Fruit fly (Drosophila melanogaster) whole organism, embryonic: ENCODE results near the gene Snr1.

Source experiments
- Ada2b ChIP-seq: fragments of 200-800 bp; sonication (Bioruptor generic); IDR thresholded peaks from 2 replicates; pipeline ENCODE4 v1.3.6; 2022; ENCODE audit warnings: missing biosample characterization, missing genetic modification characterization
- CG10462 ChIP-seq: fragments of 200-800 bp; sonication (Bioruptor generic); optimal IDR thresholded peaks from 2 replicates; lab custom pipeline; 2016; ENCODE audit warnings: missing biosample characterization, missing genetic modification characterization
- CG12391 ChIP-seq: fragments of 200-800 bp; sonication (Bioruptor generic); optimal IDR thresholded peaks from 3 replicates; lab custom pipeline; 2018; ENCODE audit warnings: missing biosample characterization, mild to moderate bottlenecking, missing genetic modification characterization, moderate library complexity
- CG12769 ChIP-seq: fragments of 200-800 bp; sonication (Bioruptor generic); optimal IDR thresholded peaks from 2 replicates; lab custom pipeline; 2019; ENCODE audit warnings: missing biosample characterization, mild to moderate bottlenecking, missing genetic modification characterization, moderate library complexity
- CG16815 ChIP-seq: fragments of 200-800 bp; sonication (Bioruptor generic); optimal IDR thresholded peaks from 3 replicates; lab custom pipeline; 2017; ENCODE audit warnings: missing biosample characterization, mild to moderate bottlenecking, missing genetic modification characterization
- CG17568 ChIP-seq: fragments of 200-800 bp; sonication (Bioruptor generic); optimal IDR thresholded peaks from 2 replicates; lab custom pipeline; 2018; ENCODE audit warnings: missing biosample characterization, mild to moderate bottlenecking, missing genetic modification characterization, moderate library complexity
- CG34376 ChIP-seq: fragments of 200-800 bp; sonication (Bioruptor generic); optimal IDR thresholded peaks from 2 replicates; lab custom pipeline; 2018; ENCODE audit warnings: missing biosample characterization, mild to moderate bottlenecking, missing genetic modification characterization
- CG43689 ChIP-seq: fragments of 200-800 bp; sonication (Bioruptor generic); IDR thresholded peaks from 2 replicates; pipeline ENCODE4 v1.3.6; 2022; ENCODE audit warnings: missing biosample characterization, missing genetic modification characterization
- CG5180 ChIP-seq: fragments of 200-800 bp; sonication (Bioruptor generic); optimal IDR thresholded peaks from 3 replicates; lab custom pipeline; 2017; ENCODE audit warnings: missing biosample characterization, missing genetic modification characterization, mild to moderate bottlenecking, moderate library complexity, missing genetic modification reagents
- CG6654 ChIP-seq: fragments of 200-800 bp; sonication (Bioruptor generic); optimal IDR thresholded peaks from 2 replicates; lab custom pipeline; 2017; ENCODE audit warnings: missing biosample characterization, mild to moderate bottlenecking, missing genetic modification characterization
- CG6689 ChIP-seq: fragments of 200-800 bp; sonication (Bioruptor generic); IDR thresholded peaks from 2 replicates; pipeline ENCODE4 v1.3.6; 2022; ENCODE audit warnings: missing biosample characterization, missing genetic modification characterization
- CG7839 ChIP-seq: fragments of 200-800 bp; sonication (Bioruptor generic); optimal IDR thresholded peaks from 3 replicates; lab custom pipeline; 2018; ENCODE audit warnings: missing biosample characterization, mild to moderate bottlenecking, missing genetic modification characterization, moderate library complexity
- CG8089 ChIP-seq: fragments of 200-800 bp; sonication (Bioruptor generic); optimal IDR thresholded peaks from 3 replicates; lab custom pipeline; 2016; ENCODE audit warnings: missing biosample characterization, missing genetic modification characterization
- CG9932 ChIP-seq: fragments of 200-800 bp; sonication (Bioruptor generic); IDR thresholded peaks from 2 replicates; pipeline ENCODE4 v1.3.6; 2022; ENCODE audit warnings: missing biosample characterization, missing genetic modification characterization
- D ChIP-seq, 2 experiments: fragments of 200-800 bp in 1 of 2; fragments of >200 bp in 1 of 2; sonication (Bioruptor generic) in 1 of 2; optimal IDR thresholded peaks; 2 replicates in 1 of 2; 3 replicates in 1 of 2; lab custom pipeline; 2017; ENCODE audit warnings: mild to moderate bottlenecking in 1 of 2, missing biosample characterization in 1 of 2, missing genetic modification characterization in 1 of 2, missing genetic modification reagents in 1 of 2
- Drgx ChIP-seq: fragments of 200-800 bp; sonication (Bioruptor generic); IDR thresholded peaks from 2 replicates; pipeline ENCODE4 v1.3.6; 2022; ENCODE audit warnings: missing biosample characterization, missing genetic modification characterization
- Fer1 ChIP-seq: fragments of 200-800 bp; sonication (Bioruptor generic); optimal IDR thresholded peaks from 2 replicates; lab custom pipeline; 2017; ENCODE audit warnings: missing biosample characterization, mild to moderate bottlenecking, missing genetic modification characterization
- Hmr ChIP-seq: fragments of 200-800 bp; sonication (Bioruptor generic); optimal IDR thresholded peaks from 3 replicates; lab custom pipeline; 2017; ENCODE audit warnings: mild to moderate bottlenecking, missing biosample characterization, missing genetic modification reagents, missing genetic modification characterization
- Hr51 ChIP-seq, 2 experiments: fragments of 200-800 bp; sonication (Bioruptor generic); optimal IDR thresholded peaks; 2 replicates in 1 of 2; 3 replicates in 1 of 2; lab custom pipeline; 2016 to 2018; ENCODE audit warnings: missing biosample characterization in 2 of 2, missing genetic modification characterization in 2 of 2, mild to moderate bottlenecking in 1 of 2, moderate library complexity in 1 of 2
- Hr78 ChIP-seq, 2 experiments: fragments of 200-800 bp in 1 of 2; fragments of >200 bp in 1 of 2; sonication (Bioruptor generic) in 1 of 2; optimal IDR thresholded peaks; 2 replicates each; lab custom pipeline; 2017 to 2019; ENCODE audit warnings: missing biosample characterization in 2 of 2, missing genetic modification characterization in 2 of 2, mild to moderate bottlenecking in 1 of 2, moderate library complexity in 1 of 2
- Lim3 ChIP-seq: fragments of 200-800 bp; sonication (Bioruptor generic); IDR thresholded peaks from 2 replicates; pipeline ENCODE4 v1.3.6; 2022; ENCODE audit warnings: missing biosample characterization, missing genetic modification characterization
- NC2β ChIP-seq: fragments of 200-800 bp; sonication (Bioruptor generic); optimal IDR thresholded peaks from 2 replicates; lab custom pipeline; 2016; ENCODE audit warnings: missing biosample characterization, missing genetic modification characterization
- NFAT ChIP-seq: fragments of 200-800 bp; sonication (Bioruptor generic); IDR thresholded peaks from 2 replicates; pipeline ENCODE4 v1.3.6; 2022; ENCODE audit warnings: missing biosample characterization, missing genetic modification characterization
- Ssrp ChIP-seq: fragments of 200-800 bp; sonication (Bioruptor generic); optimal IDR thresholded peaks from 2 replicates; lab custom pipeline; 2018; ENCODE audit warnings: missing biosample characterization, mild to moderate bottlenecking, missing genetic modification characterization, moderate library complexity
- az2 ChIP-seq: fragments of 200-800 bp; sonication (Bioruptor generic); optimal IDR thresholded peaks from 3 replicates; lab custom pipeline; 2016; ENCODE audit warnings: missing biosample characterization, missing genetic modification characterization
- cato ChIP-seq: fragments of 200-800 bp; sonication (Bioruptor generic); optimal IDR thresholded peaks from 2 replicates; lab custom pipeline; 2016; ENCODE audit warnings: missing biosample characterization, missing genetic modification characterization, borderline replicate concordance
- chinmo ChIP-seq: fragments of 200-800 bp; sonication (Bioruptor generic); IDR thresholded peaks from 4 replicates; pipeline ENCODE4 v1.3.6; 2022; ENCODE audit warnings: missing biosample characterization, missing genetic modification characterization; ENCODE audit not compliant: partially characterized antibody
- chn ChIP-seq: fragments of 200-800 bp; sonication (Bioruptor generic); optimal IDR thresholded peaks from 2 replicates; lab custom pipeline; 2016; ENCODE audit warnings: missing biosample characterization, missing genetic modification characterization
- cwo ChIP-seq: fragments of 200-800 bp; sonication (Bioruptor generic); optimal IDR thresholded peaks from 3 replicates; lab custom pipeline; 2017; ENCODE audit warnings: missing biosample characterization, missing genetic modification characterization, mild to moderate bottlenecking, moderate library complexity, missing genetic modification reagents
- dpn ChIP-seq, 2 experiments: fragments of 200-800 bp; sonication (Bioruptor generic); optimal IDR thresholded peaks; 3 replicates each; lab custom pipeline; 2016; ENCODE audit warnings: missing biosample characterization in 2 of 2, missing genetic modification characterization in 2 of 2
- eyg ChIP-seq: fragments of 200-800 bp; sonication (Bioruptor generic); optimal IDR thresholded peaks from 3 replicates; lab custom pipeline; 2016; ENCODE audit warnings: missing biosample characterization, missing genetic modification characterization
- fd64A ChIP-seq: fragments of 200-800 bp; sonication (Bioruptor generic); optimal IDR thresholded peaks from 3 replicates; lab custom pipeline; 2018; ENCODE audit warnings: missing biosample characterization, mild to moderate bottlenecking, missing genetic modification characterization
- fu2 ChIP-seq: fragments of 200-800 bp; sonication (Bioruptor generic); optimal IDR thresholded peaks from 2 replicates; lab custom pipeline; 2016; ENCODE audit warnings: missing biosample characterization, missing genetic modification characterization
- gt ChIP-seq: fragments of 200-800 bp; sonication (Bioruptor generic); IDR thresholded peaks from 2 replicates; pipeline ENCODE4 v1.3.6; 2022; ENCODE audit warnings: missing biosample characterization, missing genetic modification characterization
- knrl ChIP-seq: fragments of 200-800 bp; sonication (Bioruptor generic); IDR thresholded peaks from 3 replicates; pipeline ENCODE4 v1.3.6; 2022; ENCODE audit warnings: missing biosample characterization, missing genetic modification characterization; ENCODE audit not compliant: partially characterized antibody
- lola ChIP-seq, 3 experiments: fragments of >200 bp in 2 of 3; fragments of 200-800 bp in 1 of 3; sonication (Bioruptor generic) in 1 of 3; optimal IDR thresholded peaks; 2 replicates each; lab custom pipeline; 2017 to 2019; ENCODE audit warnings: missing biosample characterization in 3 of 3, missing genetic modification characterization in 3 of 3, mild to moderate bottlenecking in 1 of 3, moderate library complexity in 1 of 3
- nau ChIP-seq: fragments of 200-800 bp; sonication (Bioruptor generic); optimal IDR thresholded peaks from 3 replicates; lab custom pipeline; 2017; ENCODE audit warnings: missing biosample characterization, mild to moderate bottlenecking, missing genetic modification characterization, missing genetic modification reagents
- otp ChIP-seq: fragments of 200-800 bp; sonication (Bioruptor generic); IDR thresholded peaks from 3 replicates; pipeline ENCODE4, ENCODE4 v1.3.6; 2022; ENCODE audit warnings: missing biosample characterization, missing genetic modification characterization
- pnt ChIP-seq: fragments of 200-800 bp; sonication (Bioruptor generic); optimal IDR thresholded peaks from 3 replicates; lab custom pipeline; 2016; ENCODE audit warnings: missing biosample characterization, missing genetic modification characterization
- psq ChIP-seq: fragments of 200-800 bp; sonication (Bioruptor generic); optimal IDR thresholded peaks from 2 replicates; lab custom pipeline; 2017; ENCODE audit warnings: missing biosample characterization, missing genetic modification characterization
- repo ChIP-seq: fragments of 200-800 bp; sonication (Bioruptor generic); optimal IDR thresholded peaks from 2 replicates; lab custom pipeline; 2016; ENCODE audit warnings: missing biosample characterization, missing genetic modification characterization
- rib ChIP-seq: fragments of 200-800 bp; sonication (Bioruptor generic); IDR thresholded peaks from 2 replicates; pipeline ENCODE4 v1.3.6; 2022; ENCODE audit warnings: missing biosample characterization, missing genetic modification characterization
- run ChIP-seq: fragments of 200-800 bp; sonication (Bioruptor generic); optimal IDR thresholded peaks from 3 replicates; lab custom pipeline; 2018; ENCODE audit warnings: missing biosample characterization, mild to moderate bottlenecking, missing genetic modification characterization
- sim ChIP-seq: fragments of 200-800 bp; sonication (Bioruptor generic); IDR thresholded peaks from 2 replicates; pipeline ENCODE4 v1.3.6; 2022; ENCODE audit warnings: missing biosample characterization, missing genetic modification characterization
- so ChIP-seq: fragments of 200-800 bp; sonication (Bioruptor generic); IDR thresholded peaks from 3 replicates; pipeline ENCODE4 v1.3.6; 2022; ENCODE audit warnings: missing biosample characterization, missing genetic modification characterization
- stc ChIP-seq: fragments of 200-800 bp; sonication (Bioruptor generic); IDR thresholded peaks from 2 replicates; pipeline ENCODE4 v1.3.6; 2022; ENCODE audit warnings: missing biosample characterization, missing genetic modification characterization
- sug ChIP-seq: fragments of 200-800 bp; optimal IDR thresholded peaks from 2 replicates; lab custom pipeline; 2019; ENCODE audit warnings: missing biosample characterization, mild to moderate bottlenecking, missing genetic modification characterization, moderate library complexity
- twi ChIP-seq: fragments of 200-800 bp; optimal IDR thresholded peaks from 2 replicates; lab custom pipeline; 2019; ENCODE audit warnings: missing biosample characterization, mild to moderate bottlenecking, missing genetic modification characterization, moderate library complexity
- zf30C ChIP-seq: fragments of 200-800 bp; sonication (Bioruptor generic); optimal IDR thresholded peaks from 3 replicates; lab custom pipeline; 2018; ENCODE audit warnings: missing biosample characterization, mild to moderate bottlenecking, missing genetic modification characterization
- zfh2 ChIP-seq: fragments of 200-800 bp; sonication (Bioruptor generic); optimal IDR thresholded peaks from 2 replicates; lab custom pipeline; 2016; ENCODE audit warnings: missing biosample characterization, missing genetic modification characterization

The Snr1 gene

DNA sequence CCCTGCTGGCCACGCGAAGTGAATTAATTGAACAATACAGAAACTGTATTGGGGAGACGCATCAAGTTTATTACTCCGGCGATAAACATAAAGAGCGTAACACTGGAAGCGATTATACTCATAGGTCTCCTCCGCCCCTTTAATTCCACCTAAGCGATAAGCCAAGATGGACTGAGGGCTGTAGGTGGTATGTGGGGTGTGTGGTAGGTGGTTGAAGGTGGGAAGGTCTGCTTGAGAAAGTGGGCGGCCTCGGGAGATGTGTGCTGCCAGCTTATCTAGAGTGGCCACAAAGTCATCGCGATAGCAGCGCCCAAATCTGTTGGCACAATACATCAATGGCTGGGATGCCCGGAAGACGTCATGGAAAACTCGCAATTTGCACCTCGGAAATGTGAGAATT is 26.9 kb downstream of the Snr1 start (continued):
- TF ChIP-seq Ada2b (GFP tag; lab: Robert Waterston, UW) (no peak), CG6689 (no peak), CG9932 (GFP tag; lab: Robert Waterston, UW) (no peak), cwo (GFP tag; lab: Kevin White, UChicago) (peak; percentile 31), Hr78 (GFP tag; optimal IDR thresholded peaks at IDR 0.05; lab: Kevin White, UChicago) (peak in 1 of 2 experiments; percentile 8), CG10462 (GFP tag; lab: Kevin White, UChicago) (no peak), Ssrp (tag; lab: Kevin White, UChicago) (no peak), rib (GFP tag; lab: Robert Waterston, UW) (no peak), sim (GFP tag; lab: Robert Waterston, UW) (no peak), CG17568 (GFP tag; lab: Kevin White, UChicago) (no peak), eyg (GFP tag; lab: Kevin White, UChicago) (no peak), cato (GFP tag; lab: Kevin White, UChicago) (no peak), Hmr (GFP tag; lab: Kevin White, UChicago) (no peak), knrl (GFP tag; lab: Robert Waterston, UW) (no peak), CG12769 (tag; lab: Kevin White, UChicago) (peak; percentile 47), CG6654 (GFP tag; lab: Kevin White, UChicago) (no peak), repo (GFP tag; lab: Kevin White, UChicago) (no peak), gt (GFP tag; lab: Robert Waterston, UW) (no peak), sug (tag; lab: Kevin White, UChicago) (peak; percentile 85), Drgx (GFP tag; lab: Robert Waterston, UW) (no peak), CG5180 (no peak), chn (GFP tag; lab: Kevin White, UChicago) (no peak), CG12391 (tag; lab: Kevin White, UChicago) (no peak), Fer1 (GFP tag; lab: Kevin White, UChicago) (no peak), CG7839 (tag; lab: Kevin White, UChicago) (no peak), twi (tag; lab: Kevin White, UChicago) (no peak), nau (GFP tag; lab: Kevin White, UChicago) (no peak), CG34376 (peak; percentile 36), NC2β (GFP tag; lab: Kevin White, UChicago) (no peak), stc (GFP tag; lab: Robert Waterston, UW) (no peak), otp (GFP tag; lab: Robert Waterston, UW) (no peak), CG8089 (GFP tag; lab: Kevin White, UChicago) (no peak), pnt (no peak), psq (GFP tag; lab: Kevin White, UChicago) (no peak), lola (GFP tag; optimal IDR thresholded peaks at IDR 0.05; lab: Kevin White, UChicago) (no peak), fd64A (GFP tag; lab: Kevin White, UChicago) (no peak), Hr51 (GFP tag; optimal IDR thresholded peaks at IDR 0.05; lab: Kevin White, UChicago) (no peak), chinmo (GFP tag; lab: Robert Waterston, UW) (0 out of 4 replicates have a peak, but pooled peaks have one; percentile 11), so (GFP tag; lab: Robert Waterston, UW) (0 out of 3 replicates have a peak, but pooled peaks have one; percentile 43), fu2 (GFP tag; lab: Kevin White, UChicago) (no peak), NFAT (no peak), dpn (GFP tag; optimal IDR thresholded peaks at IDR 0.05; lab: Kevin White, UChicago) (no peak), D (optimal IDR thresholded peaks at IDR 0.05; lab: Kevin White, UChicago) (no peak), D (GFP tag; optimal IDR thresholded peaks at IDR 0.05; lab: Kevin White, UChicago) (no peak), zfh2 (GFP tag; lab: Kevin White, UChicago) (no peak), run (no peak), Lim3 (no peak), zf30C (GFP tag; lab: Kevin White, UChicago) (no peak), CG43689 (no peak), CG16815 (GFP tag; lab: Kevin White, UChicago) (no peak), az2 (no peak)
